Worm (Caenorhabditis elegans) whole organism, young adult: ENCODE results near the gene math-37.

Source experiments
- D2030.7 ChIP-seq: fragments of 200-800 bp; sonication (Bioruptor generic); IDR thresholded peaks from 2 replicates; pipeline ENCODE4 v1.3.6; 2022; ENCODE audit warnings: missing genetic modification reagents, missing genetic modification characterization, missing compliant biosample characterization
- ama-1 ChIP-seq, 3 experiments: fragments of 150-350 bp in 1 of 3; sonication (generic microtip) in 2 of 3; optimal IDR thresholded peaks; 2 replicates each; lab custom pipeline; 2014 to 2018; ENCODE audit warnings: missing biosample characterization in 2 of 3, missing genetic modification characterization in 2 of 3, missing genetic modification reagents in 2 of 3
- bed-2 ChIP-seq: fragments of 200-800 bp; sonication (Bioruptor generic); IDR thresholded peaks from 2 replicates; pipeline ENCODE4 v1.3.6; 2022; ENCODE audit warnings: missing genetic modification reagents, missing genetic modification characterization, missing compliant biosample characterization
- hmg-1.2 ChIP-seq: fragments of 200-800 bp; sonication (Bioruptor generic); IDR thresholded peaks from 2 replicates; pipeline ENCODE4 v1.3.6; 2022; ENCODE audit warnings: missing genetic modification reagents, missing genetic modification characterization, missing compliant biosample characterization
- let-607 ChIP-seq, 2 experiments: fragments of 200-800 bp in 1 of 2; sonication (Bioruptor generic) in 1 of 2; sonication (generic microtip) in 1 of 2; optimal IDR thresholded peaks; 2 replicates each; lab custom pipeline; 2016 to 2018; ENCODE audit warnings: mild to moderate bottlenecking in 2 of 2, missing compliant biosample characterization in 2 of 2, missing genetic modification characterization in 2 of 2, moderate library complexity in 2 of 2, missing genotype in 1 of 2
- lsl-1 ChIP-seq: fragments of 200-800 bp; sonication (Bioruptor generic); optimal IDR thresholded peaks from 2 replicates; lab custom pipeline; 2018; ENCODE audit warnings: mild to moderate bottlenecking, missing genetic modification characterization, moderate library complexity, missing compliant biosample characterization
- nfya-1 ChIP-seq: sonication (generic microtip); optimal IDR thresholded peaks from 2 replicates; lab custom pipeline; 2017; ENCODE audit warnings: antibody characterized with exemption, missing compliant biosample characterization, missing genetic modification characterization, borderline replicate concordance; ENCODE audit not compliant: insufficient read depth
- nhr-27 ChIP-seq: fragments of 200-800 bp; sonication (Bioruptor generic); optimal IDR thresholded peaks from 2 replicates; lab custom pipeline; 2018; ENCODE audit warnings: mild to moderate bottlenecking, missing genetic modification characterization, moderate library complexity, missing compliant biosample characterization
- snpc-1.3 ChIP-seq: sonication (generic microtip); optimal IDR thresholded peaks from 2 replicates; lab custom pipeline; 2017; ENCODE audit warnings: missing genetic modification characterization, mild to moderate bottlenecking, missing compliant biosample characterization, antibody characterized with exemption, moderate library complexity, missing genotype, missing genetic modification reagents; ENCODE audit not compliant: insufficient read depth
- snpc-3.4 ChIP-seq: sonication (generic microtip); optimal IDR thresholded peaks from 2 replicates; lab custom pipeline; 2017; ENCODE audit warnings: missing genetic modification characterization, mild to moderate bottlenecking, missing compliant biosample characterization, antibody characterized with exemption, moderate library complexity, missing genotype, missing genetic modification reagents
- snpc-4 ChIP-seq, 5 experiments: fragments of 150-350 bp in 1 of 5; sonication (generic microtip) in 4 of 5; optimal IDR thresholded peaks; 2 replicates each; lab custom pipeline; 2014 to 2018; ENCODE audit warnings: missing genetic modification characterization in 5 of 5, missing biosample characterization in 3 of 5, antibody characterized with exemption in 2 of 5, mild to moderate bottlenecking in 2 of 5, missing compliant biosample characterization in 2 of 5, missing genotype in 2 of 5, moderate library complexity in 2 of 5, missing genetic modification reagents in 1 of 5
- sptf-2 ChIP-seq: fragments of 200-800 bp; sonication (Bioruptor generic); optimal IDR thresholded peaks from 2 replicates; lab custom pipeline; 2018; ENCODE audit warnings: mild to moderate bottlenecking, missing genetic modification characterization, missing compliant biosample characterization
- tbp1 ChIP-seq: fragments of 200-800 bp; sonication (Bioruptor generic); optimal IDR thresholded peaks from 2 replicates; lab custom pipeline; 2018; ENCODE audit warnings: mild to moderate bottlenecking, missing genetic modification characterization, missing compliant biosample characterization

- no peak for TF ChIP-seq sptf-2 (GFP tag; lab: Kevin White, UChicago)
- no peak for TF ChIP-seq nfya-1
- no peak for TF ChIP-seq tbp1 (GFP tag; lab: Kevin White, UChicago)
- no peak for TF ChIP-seq let-607 (tag; optimal IDR thresholded peaks at IDR 0.05; lab: Kevin White, UChicago)
- no peak for TF ChIP-seq snpc-4 (GFP tag; optimal IDR thresholded peaks at IDR 0.05; lab: Kevin White, UChicago)
- no peak for TF ChIP-seq snpc-4 (tag; optimal IDR thresholded peaks at IDR 0.05; lab: Kevin White, UChicago)
- TF ChIP-seq ama-1 (optimal IDR thresholded peaks at IDR 0.05; lab: Kevin White, UChicago) = no peak
- TF ChIP-seq ama-1 (GFP tag; optimal IDR thresholded peaks at IDR 0.05; lab: Kevin White, UChicago) = no peak
- TF ChIP-seq bed-2 (GFP tag; lab: Robert Waterston, UW) = no peak
- TF ChIP-seq nhr-27 = no peak
- no peak for TF ChIP-seq D2030.7
- TF ChIP-seq snpc-3.4 (tag; lab: Kevin White, UChicago) = no peak
- no peak for TF ChIP-seq snpc-1.3 (tag; lab: Kevin White, UChicago)
- no peak for TF ChIP-seq lsl-1 (GFP tag; lab: Kevin White, UChicago)
- TF ChIP-seq hmg-1.2 (GFP tag; lab: Robert Waterston, UW) = no peak
Observed at ce11 chrII:2112948-2113347, 9.0 kb downstream of the math-37 start, which contains the start of gene R52.6.
